Worm (Caenorhabditis elegans) whole organism, late embryonic: ENCODE results near the gene K10D11.6.

Source experiments
- C08G9.2 ChIP-seq: sonication (generic microtip); optimal IDR thresholded peaks from 2 replicates; lab custom pipeline; 2016; ENCODE audit warnings: mild to moderate bottlenecking, missing genetic modification characterization, moderate library complexity, missing compliant biosample characterization
- C38D4.7 ChIP-seq: fragments of 200-800 bp; sonication (Bioruptor generic); optimal IDR thresholded peaks from 2 replicates; lab custom pipeline; 2018; ENCODE audit warnings: mild to moderate bottlenecking, missing genetic modification characterization, moderate library complexity, missing compliant biosample characterization
- F13H6.1 ChIP-seq: sonication (generic microtip); optimal IDR thresholded peaks from 2 replicates; lab custom pipeline; 2016; ENCODE audit warnings: missing genetic modification characterization, missing compliant biosample characterization
- K02D7.2 ChIP-seq: sonication (generic microtip); optimal IDR thresholded peaks from 2 replicates; lab custom pipeline; 2017; ENCODE audit warnings: mild to moderate bottlenecking, missing genetic modification characterization, missing compliant biosample characterization
- K09A11.1 ChIP-seq: sonication (generic microtip); optimal IDR thresholded peaks from 2 replicates; lab custom pipeline; 2017; ENCODE audit warnings: antibody characterized with exemption, mild to moderate bottlenecking, missing genetic modification characterization, missing compliant biosample characterization; ENCODE audit not compliant: insufficient read depth
- T23F11.4 ChIP-seq: fragments of 200-800 bp; sonication (Bioruptor generic); optimal IDR thresholded peaks from 2 replicates; lab custom pipeline; 2018; ENCODE audit warnings: mild to moderate bottlenecking, missing genetic modification characterization, missing compliant biosample characterization
- Y22D7AL.16 ChIP-seq: sonication (generic microtip); optimal IDR thresholded peaks from 2 replicates; lab custom pipeline; 2016; ENCODE audit warnings: missing genetic modification characterization, missing compliant biosample characterization
- ama-1 ChIP-seq: fragments of 150-350 bp; optimal IDR thresholded peaks from 2 replicates; lab custom pipeline; 2014
- ceh-14 ChIP-seq: sonication (generic microtip); optimal IDR thresholded peaks from 2 replicates; lab custom pipeline; 2016; ENCODE audit warnings: missing genotype, missing genetic modification characterization, missing compliant biosample characterization
- ceh-18 ChIP-seq: sonication (generic microtip); optimal IDR thresholded peaks from 2 replicates; lab custom pipeline; 2016; ENCODE audit warnings: missing genetic modification characterization, missing compliant biosample characterization
- ceh-19 ChIP-seq: fragments of 200-800 bp; sonication (Bioruptor generic); optimal IDR thresholded peaks from 2 replicates; lab custom pipeline; 2018; ENCODE audit warnings: mild to moderate bottlenecking, missing genetic modification characterization, missing compliant biosample characterization
- ceh-2 ChIP-seq: sonication (generic microtip); optimal IDR thresholded peaks from 2 replicates; lab custom pipeline; 2016; ENCODE audit warnings: missing genotype, missing genetic modification characterization, missing compliant biosample characterization
- ceh-22 ChIP-seq: sonication (generic microtip); optimal IDR thresholded peaks from 2 replicates; lab custom pipeline; 2017; ENCODE audit warnings: missing biosample characterization, missing genetic modification characterization
- ceh-30 ChIP-seq: fragments of 150-350 bp; optimal IDR thresholded peaks from 2 replicates; lab custom pipeline; 2014; ENCODE audit warnings: missing biosample characterization, missing genetic modification characterization
- ceh-31 ChIP-seq: sonication (generic microtip); optimal IDR thresholded peaks from 2 replicates; lab custom pipeline; 2016; ENCODE audit warnings: missing genetic modification characterization, missing compliant biosample characterization
- ceh-34 ChIP-seq: sonication (generic microtip); optimal IDR thresholded peaks from 2 replicates; lab custom pipeline; 2016; ENCODE audit warnings: mild to moderate bottlenecking, missing genetic modification characterization, missing compliant biosample characterization
- ceh-45 ChIP-seq: fragments of 200-800 bp; sonication (Bioruptor generic); IDR thresholded peaks from 2 replicates; pipeline ENCODE4 v1.3.6; 2022; ENCODE audit warnings: missing genetic modification reagents, missing genetic modification characterization, missing compliant biosample characterization
- ceh-48 ChIP-seq: sonication (generic microtip); optimal IDR thresholded peaks from 2 replicates; lab custom pipeline; 2016; ENCODE audit warnings: missing genetic modification characterization, inconsistent platforms, missing compliant biosample characterization
- ceh-6 ChIP-seq: fragments of 200-800 bp; sonication (Bioruptor generic); optimal IDR thresholded peaks from 2 replicates; lab custom pipeline; 2018; ENCODE audit warnings: mild to moderate bottlenecking, missing genetic modification characterization, missing compliant biosample characterization
- dve-1 ChIP-seq: sonication (generic microtip); optimal IDR thresholded peaks from 2 replicates; lab custom pipeline; 2017; ENCODE audit warnings: antibody characterized with exemption, mild to moderate bottlenecking, missing genetic modification characterization, missing compliant biosample characterization
- elt-2 ChIP-seq: sonication (generic microtip); optimal IDR thresholded peaks from 2 replicates; lab custom pipeline; 2016; ENCODE audit warnings: missing genetic modification reagents, missing genetic modification characterization, missing compliant biosample characterization
- gmeb-2 ChIP-seq: sonication (generic microtip); optimal IDR thresholded peaks from 2 replicates; lab custom pipeline; 2016; ENCODE audit warnings: missing genetic modification characterization, inconsistent platforms, missing compliant biosample characterization
- hlh-30 ChIP-seq: sonication (generic microtip); optimal IDR thresholded peaks from 2 replicates; lab custom pipeline; 2017; ENCODE audit warnings: antibody characterized with exemption, missing genetic modification characterization, missing compliant biosample characterization; ENCODE audit not compliant: insufficient read depth
- hlh-6 ChIP-seq: sonication (generic microtip); optimal IDR thresholded peaks from 2 replicates; lab custom pipeline; 2016; ENCODE audit warnings: missing genotype, missing genetic modification characterization, missing compliant biosample characterization
- mec-3 ChIP-seq: sonication (generic microtip); optimal IDR thresholded peaks from 2 replicates; lab custom pipeline; 2016; ENCODE audit warnings: borderline replicate concordance, missing genetic modification characterization, missing compliant biosample characterization
- nhr-11 ChIP-seq: fragments of 150-350 bp; optimal IDR thresholded peaks from 2 replicates; lab custom pipeline; 2014; ENCODE audit warnings: missing biosample characterization, missing genetic modification characterization
- nhr-232 ChIP-seq: sonication (generic microtip); optimal IDR thresholded peaks from 2 replicates; lab custom pipeline; 2016; ENCODE audit warnings: missing genetic modification characterization, missing compliant biosample characterization
- npax-4 ChIP-seq: sonication (generic microtip); optimal IDR thresholded peaks from 2 replicates; lab custom pipeline; 2016; ENCODE audit warnings: missing genetic modification characterization, missing compliant biosample characterization
- odd-2 ChIP-seq: sonication (generic microtip); optimal IDR thresholded peaks from 2 replicates; lab custom pipeline; 2017; ENCODE audit warnings: antibody characterized with exemption, mild to moderate bottlenecking, missing genetic modification characterization, missing compliant biosample characterization
- pag-3 ChIP-seq: sonication (generic microtip); optimal IDR thresholded peaks from 2 replicates; lab custom pipeline; 2016; ENCODE audit warnings: missing compliant biosample characterization, missing genetic modification characterization, borderline replicate concordance
- pax-1 ChIP-seq: fragments of 150-350 bp; optimal IDR thresholded peaks from 2 replicates; lab custom pipeline; 2014; ENCODE audit warnings: missing biosample characterization, missing genetic modification characterization
- pqm-1 ChIP-seq: sonication (generic microtip); optimal IDR thresholded peaks from 2 replicates; lab custom pipeline; 2016; ENCODE audit warnings: missing genetic modification characterization, missing compliant biosample characterization
- ref-2 ChIP-seq: sonication (generic microtip); optimal IDR thresholded peaks from 2 replicates; lab custom pipeline; 2016; ENCODE audit warnings: missing genetic modification characterization, missing compliant biosample characterization
- rnt-1 ChIP-seq: sonication (generic microtip); optimal IDR thresholded peaks from 2 replicates; lab custom pipeline; 2016; ENCODE audit warnings: missing genetic modification characterization, missing compliant biosample characterization
- sox-2 ChIP-seq: fragments of 200-800 bp; sonication (Bioruptor generic); IDR thresholded peaks from 2 replicates; pipeline ENCODE4 v1.3.6; 2022; ENCODE audit warnings: missing genetic modification reagents, missing genetic modification characterization, missing compliant biosample characterization
- sox-4 ChIP-seq: sonication (generic microtip); optimal IDR thresholded peaks from 2 replicates; lab custom pipeline; 2017; ENCODE audit warnings: mild to moderate bottlenecking, missing genetic modification characterization, inconsistent platforms, missing compliant biosample characterization

Gene K10D11.6

ce11 chrIV:13009507-13009906 is 20.3 kb upstream of the K10D11.6 start (continued):
- no peak for TF ChIP-seq ref-2 (tag; lab: Kevin White, UChicago)

ce11 chrIV:13008405-13009208 is 19.4 kb upstream of the K10D11.6 start, which contains the start of gene mbk-2:
TSS of gene mbk-2 (plus strand) at chrIV:13009158.
- TF ChIP-seq Y22D7AL.16 (no peak), K09A11.1 (tag; lab: Kevin White, UChicago) (no peak), elt-2 (peak; percentile 53)
- TF ChIP-seq, all 69 proteins: peak for 1

ce11 chrIV:12999087-12999486 is 9.8 kb upstream of the K10D11.6 start:
- TF ChIP-seq ceh-2, result peak; percentile 30
- TF ChIP-seq hlh-30 (tag; lab: Kevin White, UChicago), result no peak
- TF ChIP-seq ceh-22 (tag; lab: Kevin White, UChicago), result peak; percentile 63
- TF ChIP-seq pax-1 (tag; lab: Kevin White, UChicago), result peak; percentile 17

- TF ChIP-seq nhr-11 (tag; lab: Kevin White, UChicago), result no peak
- no peak for TF ChIP-seq sox-2 (GFP tag; lab: Robert Waterston, UW)
- TF ChIP-seq ceh-30 (tag; lab: Kevin White, UChicago), result no peak
- TF ChIP-seq odd-2, result no peak
- no peak for TF ChIP-seq nhr-232
- TF ChIP-seq C08G9.2, result no peak
- TF ChIP-seq pag-3 (tag; lab: Kevin White, UChicago), result no peak
- no peak for TF ChIP-seq rnt-1 (tag; lab: Kevin White, UChicago)
- no peak for TF ChIP-seq ama-1
- no peak for TF ChIP-seq elt-2
- no peak for TF ChIP-seq sox-4
- TF ChIP-seq npax-4 (tag; lab: Kevin White, UChicago), result no peak
- TF ChIP-seq K02D7.2 (tag; lab: Kevin White, UChicago), result no peak
- TF ChIP-seq gmeb-2 (tag; lab: Kevin White, UChicago), result no peak
- no peak for TF ChIP-seq T23F11.4
Measured at ce11 chrIV:12997560-12997959, 8.3 kb upstream of the K10D11.6 start.

ce11 chrIV:12995886-12996285 is 6.6 kb upstream of the K10D11.6 start, which contains the start of gene K10D11.7:
TSS of gene K10D11.7 (minus strand) at chrIV:12995986.
- TF ChIP-seq ceh-22 (tag; lab: Kevin White, UChicago) (no peak), pax-1 (tag; lab: Kevin White, UChicago) (no peak), ceh-14 (tag; lab: Kevin White, UChicago) (no peak), nhr-232 (no peak), hlh-6 (tag; lab: Kevin White, UChicago) (no peak), elt-2 (no peak), mec-3 (tag; lab: Kevin White, UChicago) (no peak), ceh-48 (no peak), ceh-6 (GFP tag; lab: Kevin White, UChicago) (no peak), F13H6.1 (tag; lab: Kevin White, UChicago) (no peak), C38D4.7 (GFP tag; lab: Kevin White, UChicago) (no peak), ceh-18 (tag; lab: Kevin White, UChicago) (no peak), ceh-31 (no peak), ceh-19 (no peak), dve-1 (tag; lab: Kevin White, UChicago) (no peak), ceh-45 (GFP tag; lab: Robert Waterston, UW) (no peak), sox-2 (GFP tag; lab: Robert Waterston, UW) (no peak), pqm-1 (tag; lab: Kevin White, UChicago) (no peak), ceh-34 (tag; lab: Kevin White, UChicago) (no peak)
